Worm (Caenorhabditis elegans) whole organism, young adult: Measurements from ENCODE around the gene C07A9.9.

Experiments used
- ama-1 ChIP-seq, 3 experiments: fragments of 150-350 bp in 1 of 3; sonication (generic microtip) in 2 of 3; optimal IDR thresholded peaks; 2 replicates each; lab custom pipeline; 2014 to 2018; ENCODE audit warnings: missing biosample characterization in 2 of 3, missing genetic modification characterization in 2 of 3, missing genetic modification reagents in 2 of 3
- cebp-2 ChIP-seq: fragments of 200-800 bp; sonication (Bioruptor generic); IDR thresholded peaks from 2 replicates; pipeline ENCODE4 v1.3.6; 2022; ENCODE audit warnings: missing genetic modification characterization, missing compliant biosample characterization
- egl-44 ChIP-seq: fragments of 200-800 bp; sonication (Bioruptor generic); IDR thresholded peaks from 2 replicates; pipeline ENCODE4 v1.3.6; 2022; ENCODE audit warnings: missing genetic modification reagents, missing genetic modification characterization, missing compliant biosample characterization
- ets-4 ChIP-seq: fragments of 200-800 bp; sonication (Bioruptor generic); optimal IDR thresholded peaks from 2 replicates; lab custom pipeline; 2018; ENCODE audit warnings: mild to moderate bottlenecking, missing genetic modification characterization, missing compliant biosample characterization
- hlh-12 ChIP-seq: sonication (generic microtip); optimal IDR thresholded peaks from 2 replicates; lab custom pipeline; 2016; ENCODE audit warnings: missing genetic modification characterization, missing compliant biosample characterization
- let-526 ChIP-seq: fragments of 200-800 bp; sonication (Bioruptor generic); IDR thresholded peaks from 2 replicates; pipeline ENCODE4 v1.3.6; 2022; ENCODE audit warnings: missing genetic modification reagents, missing genetic modification characterization, missing compliant biosample characterization
- nhr-120 ChIP-seq: fragments of 200-800 bp; sonication (Bioruptor generic); IDR thresholded peaks from 2 replicates; pipeline ENCODE4 v1.3.6; 2022; ENCODE audit warnings: missing genetic modification characterization, missing compliant biosample characterization
- pbrm-1 ChIP-seq: fragments of 200-800 bp; sonication (Bioruptor generic); IDR thresholded peaks from 2 replicates; pipeline ENCODE4 v1.3.6; 2022; ENCODE audit warnings: missing genetic modification reagents, missing genetic modification characterization, missing compliant biosample characterization
- snpc-1.1 ChIP-seq: sonication (generic microtip); optimal IDR thresholded peaks from 2 replicates; lab custom pipeline; 2017; ENCODE audit warnings: missing genetic modification characterization, mild to moderate bottlenecking, missing compliant biosample characterization, antibody characterized with exemption, moderate library complexity, missing genotype, missing genetic modification reagents; ENCODE audit not compliant: insufficient read depth
- snpc-1.3 ChIP-seq: sonication (generic microtip); optimal IDR thresholded peaks from 2 replicates; lab custom pipeline; 2017; ENCODE audit warnings: missing genetic modification characterization, mild to moderate bottlenecking, missing compliant biosample characterization, antibody characterized with exemption, moderate library complexity, missing genotype, missing genetic modification reagents; ENCODE audit not compliant: insufficient read depth
- zfh-2 ChIP-seq: fragments of 200-800 bp; sonication (Bioruptor generic); conservative IDR thresholded peaks from 2 replicates; pipeline ENCODE4 v1.3.6; 2022; ENCODE audit warnings: missing genetic modification reagents, missing genetic modification characterization, missing compliant biosample characterization
- ztf-6 ChIP-seq: fragments of 200-800 bp; sonication (Bioruptor generic); IDR thresholded peaks from 2 replicates; pipeline ENCODE4 v1.3.6; 2022; ENCODE audit warnings: missing genetic modification reagents, missing genetic modification characterization, missing compliant biosample characterization

DNA sequence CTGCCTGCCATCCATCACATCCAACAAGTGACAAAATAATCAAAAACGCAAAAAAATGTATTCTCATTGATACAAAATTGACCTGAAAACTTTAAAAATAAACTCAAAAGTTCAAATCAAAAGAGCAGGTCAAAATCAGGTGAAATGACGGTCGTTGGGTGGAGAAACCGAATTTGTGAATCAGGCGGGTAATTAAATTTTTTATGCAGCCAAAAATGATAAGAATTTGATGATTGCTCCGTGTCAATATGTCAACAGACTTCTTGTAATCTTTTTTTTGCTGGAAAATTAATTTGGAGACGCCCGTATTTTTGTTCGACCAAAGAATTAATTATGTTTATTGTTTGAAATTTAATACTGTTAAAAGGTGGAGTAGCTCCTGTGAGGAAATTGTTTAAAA is 46.4 kb upstream of the C07A9.9 start, which contains the start of gene ncx-6:
- TF ChIP-seq ztf-6 (GFP tag; lab: Robert Waterston, UW) (no peak), let-526 (GFP tag; lab: Robert Waterston, UW) (no peak), nhr-120 (GFP tag; lab: Robert Waterston, UW) (no peak), hlh-12 (tag; lab: Kevin White, UChicago) (no peak), cebp-2 (no peak), egl-44 (GFP tag; lab: Robert Waterston, UW) (no peak), zfh-2 (GFP tag; lab: Robert Waterston, UW) (no peak), snpc-1.3 (tag; lab: Kevin White, UChicago) (no peak), ama-1 (optimal IDR thresholded peaks at IDR 0.05; lab: Kevin White, UChicago) (no peak), ama-1 (GFP tag; optimal IDR thresholded peaks at IDR 0.05; lab: Kevin White, UChicago) (no peak), ets-4 (GFP tag; lab: Kevin White, UChicago) (no peak), snpc-1.1 (tag; lab: Kevin White, UChicago) (no peak), pbrm-1 (GFP tag; lab: Robert Waterston, UW) (no peak)
